Fruit fly (Drosophila melanogaster): ENCODE measurements around the gene ex.

Gene ex

DNA sequence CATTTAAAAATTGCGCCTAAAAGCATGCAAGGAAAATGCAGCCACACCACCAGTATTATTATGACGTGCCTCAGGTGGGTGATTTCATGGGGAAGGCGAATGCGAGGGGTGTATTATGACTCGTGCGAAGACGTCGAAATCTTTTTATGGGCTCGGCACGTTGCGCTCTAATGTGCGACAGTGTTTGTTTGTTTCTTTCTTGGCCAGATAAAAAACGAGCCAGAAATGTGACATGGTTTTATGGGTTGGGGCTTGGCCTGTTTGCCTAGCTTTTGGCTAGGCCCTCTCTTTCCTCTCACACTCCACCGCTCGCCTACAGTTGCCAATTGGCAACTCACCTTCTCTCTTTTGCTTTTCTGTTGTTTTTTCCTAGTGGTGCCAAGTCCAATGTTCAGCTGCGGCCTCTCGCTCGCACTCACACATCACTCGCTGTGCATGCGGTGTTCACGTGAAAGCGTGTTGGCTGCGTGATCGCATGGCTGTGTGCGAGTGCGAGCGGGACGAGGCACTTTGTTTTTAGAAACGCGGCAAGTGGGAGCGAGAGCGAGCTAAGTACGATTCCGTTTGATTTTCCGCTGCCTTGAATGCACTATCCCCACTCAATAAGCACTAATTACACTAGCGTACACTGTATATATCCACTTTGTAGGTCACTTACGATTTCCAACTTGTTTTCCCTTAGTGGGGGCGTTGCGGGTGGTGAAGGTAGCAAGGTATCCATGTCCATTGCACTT, 47.9 kb downstream of the ex start (continued):
- no peak for TF ChIP-seq MESR4 (GFP tag; optimal IDR thresholded peaks at IDR 0.05)
- no peak for TF ChIP-seq eyg (GFP tag; optimal IDR thresholded peaks at IDR 0.05)
- no peak for TF ChIP-seq Nf-YA (GFP tag; IDR thresholded peaks at IDR 0.05)
- TF ChIP-seq CG8388 (GFP tag; optimal IDR thresholded peaks at IDR 0.05) = no peak
- no peak for TF ChIP-seq hkb (optimal IDR thresholded peaks at IDR 0.05)
- no peak for TF ChIP-seq hkb (GFP tag; IDR thresholded peaks at IDR 0.05)
- no peak for TF ChIP-seq CG10366 (GFP tag; IDR thresholded peaks at IDR 0.05)
- TF ChIP-seq bsh (GFP tag; optimal IDR thresholded peaks at IDR 0.05) = peak; percentile 13 to 100
- TF ChIP-seq gsb-n (tag; optimal IDR thresholded peaks at IDR 0.05) = no peak
- TF ChIP-seq Dp (GFP tag; optimal IDR thresholded peaks at IDR 0.05) = peak; percentile 0
- TF ChIP-seq CG14710 (tag; optimal IDR thresholded peaks at IDR 0.05) = peak; percentile 2
- peak; percentile 88 for TF ChIP-seq sens (GFP tag)
- TF ChIP-seq NK7.1 (GFP tag; optimal IDR thresholded peaks at IDR 0.05) = no peak
- TF ChIP-seq gfzf (GFP tag; optimal IDR thresholded peaks at IDR 0.05) = no peak
- TF ChIP-seq bbx (GFP tag; IDR thresholded peaks at IDR 0.05; ENCODE audit: partially characterized antibody) = no peak
- TF ChIP-seq ftz-f1 (GFP tag; optimal IDR thresholded peaks at IDR 0.05) = peak; percentile 79
- no peak for TF ChIP-seq CG3995 (GFP tag; optimal IDR thresholded peaks at IDR 0.05)
- peak; percentile 3 for TF ChIP-seq CG8281 (tag; optimal IDR thresholded peaks at IDR 0.05)
- peak; percentile 90 for TF ChIP-seq kni (GFP tag; optimal IDR thresholded peaks at IDR 0.05)

DNA sequence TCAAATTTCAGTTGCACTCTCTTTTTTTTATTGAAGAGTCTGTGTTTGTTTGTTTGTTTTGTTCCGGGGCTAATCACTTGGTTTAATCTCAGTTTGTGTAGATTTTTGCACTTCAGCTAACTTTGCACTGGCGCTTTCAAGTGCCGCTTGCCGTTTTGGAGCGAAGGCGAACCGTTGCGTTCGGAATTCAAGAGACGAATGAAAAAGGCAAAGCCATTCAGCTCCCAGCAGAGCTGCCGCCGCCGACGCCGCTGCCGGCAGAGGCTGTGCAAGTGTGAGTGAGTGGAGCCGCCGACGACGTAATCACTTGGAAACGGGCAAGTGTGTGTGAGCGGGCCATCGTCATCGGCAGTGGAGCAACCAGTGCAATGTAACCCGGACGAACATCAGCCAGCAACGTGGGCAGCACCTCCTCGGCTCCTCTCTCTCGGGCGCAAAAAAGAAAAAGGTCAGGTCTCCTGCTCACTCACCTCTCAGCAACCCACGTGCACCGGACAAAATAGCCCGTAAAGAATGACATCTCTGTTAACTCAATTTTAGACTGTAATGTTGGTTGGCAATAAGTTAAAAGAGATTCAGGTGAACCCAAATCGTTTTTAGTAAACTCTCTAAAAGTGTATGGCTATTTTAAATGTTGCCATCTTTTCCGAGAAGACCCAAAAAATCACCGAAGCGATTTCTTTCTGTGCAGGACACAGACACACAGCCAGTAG, 48.6 kb downstream of the ex start, which contains the start of gene cbt:
Gene cbt (minus strand): TSS at position 206 of the 713 bp plus-strand sequence.
- peak; percentile 93 for TF ChIP-seq CG10267 (tag; optimal IDR thresholded peaks at IDR 0.05)
- peak; percentile 97 for TF ChIP-seq scrt (GFP tag; optimal IDR thresholded peaks at IDR 0.05)
- peak; percentile 75 for TF ChIP-seq Jarid2 (GFP tag; optimal IDR thresholded peaks at IDR 0.05)
- no peak for TF ChIP-seq aop (GFP tag; IDR thresholded peaks at IDR 0.05)
- TF ChIP-seq CG6854 (GFP tag; optimal IDR thresholded peaks at IDR 0.05) = peak; percentile 93
- peak; percentile 98 for TF ChIP-seq CG15269 (tag; optimal IDR thresholded peaks at IDR 0.05)
- TF ChIP-seq CG13287 (GFP tag; IDR thresholded peaks at IDR 0.05; ENCODE audit: partially characterized antibody) = no peak
- TF ChIP-seq CG11723 (GFP tag; optimal IDR thresholded peaks at IDR 0.05) = peak; percentile 95
- peak; percentile 96 for TF ChIP-seq btn (GFP tag; optimal IDR thresholded peaks at IDR 0.05)
- TF ChIP-seq cas (GFP tag; IDR thresholded peaks at IDR 0.05) = no peak
- peak; percentile 96 for TF ChIP-seq CG1647 (GFP tag; optimal IDR thresholded peaks at IDR 0.05)
- no peak for TF ChIP-seq CG31224 (GFP tag; IDR thresholded peaks at IDR 0.05)
- TF ChIP-seq CG14710 (tag; optimal IDR thresholded peaks at IDR 0.05) = peak; percentile 95
- TF ChIP-seq dm (GFP tag; optimal IDR thresholded peaks at IDR 0.05) = peak; percentile 96
- TF ChIP-seq caup (GFP tag; optimal IDR thresholded peaks at IDR 0.05; ENCODE audit: severe bottlenecking) = peak; percentile 97
- peak; percentile 93 for TF ChIP-seq emc (GFP tag; optimal IDR thresholded peaks at IDR 0.05)
- TF ChIP-seq crc (GFP tag; optimal IDR thresholded peaks at IDR 0.05) = peak; percentile 98
- TF ChIP-seq Nf-YC (tag; optimal IDR thresholded peaks at IDR 0.05) = peak; percentile 92
- TF ChIP-seq Doc3 (GFP tag; IDR thresholded peaks at IDR 0.05; ENCODE audit: partially characterized antibody) = no peak
- no peak for TF ChIP-seq CG8765 (GFP tag; IDR thresholded peaks at IDR 0.05)
- peak; percentile 86 for TF ChIP-seq CG3163 (GFP tag; optimal IDR thresholded peaks at IDR 0.05)
- TF ChIP-seq row (GFP tag; IDR thresholded peaks at IDR 0.05) = no peak
- no peak for TF ChIP-seq H2.0 (GFP tag; IDR thresholded peaks at IDR 0.05)
- peak in 1 of 2 experiments; percentile 66 for TF ChIP-seq Dfd (GFP tag; optimal IDR thresholded peaks at IDR 0.05)
- TF ChIP-seq Sry-β (GFP tag; optimal IDR thresholded peaks at IDR 0.05) = peak; percentile 70
- TF ChIP-seq CG3281 (GFP tag; optimal IDR thresholded peaks at IDR 0.05) = peak; percentile 97
- TF ChIP-seq CG3065 (GFP tag; optimal IDR thresholded peaks at IDR 0.05) = peak; percentile 94
- TF ChIP-seq sna (GFP tag; IDR thresholded peaks at IDR 0.05; ENCODE audit: partially characterized antibody) = no peak
- no peak for TF ChIP-seq Drgx (GFP tag; IDR thresholded peaks at IDR 0.05)
- TF ChIP-seq ftz-f1 (GFP tag; optimal IDR thresholded peaks at IDR 0.05) = peak; percentile 92
- no peak for TF ChIP-seq CG10366 (GFP tag; IDR thresholded peaks at IDR 0.05)
- TF ChIP-seq CG4730 (GFP tag; IDR thresholded peaks at IDR 0.05) = no peak
